Worm (Caenorhabditis elegans) whole organism, L4 larva: ENCODE data around the gene emb-9.

Source experiments
- R02D3.7 ChIP-seq: fragments of 150-350 bp; sonication (generic microtip); optimal IDR thresholded peaks from 3 replicates; lab custom pipeline; 2014; ENCODE audit warnings: missing biosample characterization, missing genetic modification characterization
- ama-1 ChIP-seq: fragments of 150-350 bp; optimal IDR thresholded peaks from 2 replicates; lab custom pipeline; 2014; ENCODE audit warnings: inconsistent platforms, mixed read lengths
- ces-1 ChIP-seq: fragments of 150-350 bp; sonication (generic microtip); optimal IDR thresholded peaks from 4 replicates; lab custom pipeline; 2014; ENCODE audit warnings: missing biosample characterization, missing genetic modification reagents, missing genetic modification characterization
- fkh-10 ChIP-seq: fragments of 150-350 bp; optimal IDR thresholded peaks from 2 replicates; lab custom pipeline; 2014; ENCODE audit warnings: missing biosample characterization, missing genetic modification reagents, missing genetic modification characterization
- hlh-11 ChIP-seq: fragments of 200-800 bp; sonication (Bioruptor generic); optimal IDR thresholded peaks from 2 replicates; lab custom pipeline; 2018; ENCODE audit warnings: mild to moderate bottlenecking, missing genetic modification characterization, missing compliant biosample characterization
- hmg-1.1 ChIP-seq: fragments of 200-800 bp; sonication (Bioruptor generic); IDR thresholded peaks from 2 replicates; pipeline ENCODE4 v1.3.6; 2022; ENCODE audit warnings: missing genetic modification reagents, missing genetic modification characterization, missing compliant biosample characterization
- mep-1 ChIP-seq: fragments of 150-350 bp; sonication (generic microtip); optimal IDR thresholded peaks from 3 replicates; lab custom pipeline; 2014; ENCODE audit warnings: missing biosample characterization, missing genetic modification characterization
- nhr-237 ChIP-seq: sonication (generic microtip); optimal IDR thresholded peaks from 2 replicates; lab custom pipeline; 2017; ENCODE audit warnings: missing biosample characterization, missing genetic modification characterization
- nhr-25 ChIP-seq: sonication (generic microtip); optimal IDR thresholded peaks from 2 replicates; lab custom pipeline; 2017; ENCODE audit warnings: missing genetic modification characterization, mild to moderate bottlenecking, missing compliant biosample characterization, antibody characterized with exemption, moderate library complexity, borderline replicate concordance; ENCODE audit not compliant: insufficient read depth
- nhr-77 ChIP-seq: fragments of 150-350 bp; optimal IDR thresholded peaks from 2 replicates; lab custom pipeline; 2014; ENCODE audit warnings: missing biosample characterization, missing genetic modification characterization
- ztf-11 ChIP-seq: fragments of 150-350 bp; optimal IDR thresholded peaks from 2 replicates; lab custom pipeline; 2014; ENCODE audit warnings: missing biosample characterization, missing genetic modification characterization

DNA sequence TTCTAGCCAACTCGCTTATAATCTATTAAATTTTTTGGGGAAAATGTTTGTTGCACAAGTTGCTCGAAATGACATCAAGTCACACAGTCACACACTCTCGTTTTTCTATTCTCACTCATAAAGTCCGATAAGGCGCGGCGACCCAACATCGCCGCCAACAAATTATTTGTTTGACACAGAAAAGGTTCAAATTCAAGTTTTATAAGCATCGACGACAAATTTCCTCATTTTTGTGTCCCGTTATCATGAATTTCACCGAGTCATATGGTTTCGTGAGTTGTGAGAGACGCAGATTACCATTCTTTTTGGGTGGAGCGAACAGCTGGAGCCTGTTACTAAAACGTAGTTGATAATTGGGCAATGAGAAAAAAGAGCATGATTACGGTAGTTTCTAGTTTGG lies 54.4 kb downstream of the emb-9 start:
- no peak for TF ChIP-seq hmg-1.1
- no peak for TF ChIP-seq mep-1
- no peak for TF ChIP-seq nhr-237 (tag; lab: Kevin White, UChicago)
- TF ChIP-seq R02D3.7: no peak
- TF ChIP-seq nhr-25 (tag; lab: Kevin White, UChicago): no peak
- TF ChIP-seq fkh-10 (GFP tag; lab: Kevin White, UChicago): no peak
- TF ChIP-seq nhr-77 (tag; lab: Kevin White, UChicago): peak; percentile 63
- TF ChIP-seq ama-1 (lab: Kevin White, UChicago): no peak
- no peak for TF ChIP-seq ces-1 (GFP tag; lab: Kevin White, UChicago)
- TF ChIP-seq hlh-11 (tag; lab: Kevin White, UChicago): peak; percentile 94
- TF ChIP-seq ztf-11 (tag; lab: Kevin White, UChicago): no peak
